Worm (Caenorhabditis elegans) whole organism, L3 larva: ENCODE results near the gene npr-10.

Source experiments
- R02D3.7 ChIP-seq: fragments of 150-350 bp; optimal IDR thresholded peaks from 2 replicates; lab custom pipeline; 2014; ENCODE audit warnings: missing biosample characterization, missing genetic modification characterization
- ama-1 ChIP-seq: fragments of 150-350 bp; optimal IDR thresholded peaks from 2 replicates; lab custom pipeline; 2018
- ceh-16 ChIP-seq: sonication (generic microtip); optimal IDR thresholded peaks from 2 replicates; lab custom pipeline; 2017; ENCODE audit warnings: missing biosample characterization, missing genetic modification characterization
- ceh-82 ChIP-seq: fragments of 150-350 bp; optimal IDR thresholded peaks from 2 replicates; lab custom pipeline; 2014; ENCODE audit warnings: missing biosample characterization, missing genetic modification characterization
- daf-12 ChIP-seq: fragments of 150-350 bp; optimal IDR thresholded peaks from 2 replicates; lab custom pipeline; 2014; ENCODE audit warnings: missing biosample characterization, missing genetic modification reagents, missing genetic modification characterization
- egl-27 ChIP-seq: sonication (generic microtip); optimal IDR thresholded peaks from 4 replicates; lab custom pipeline; 2017; ENCODE audit warnings: missing biosample characterization, missing genetic modification reagents, missing genetic modification characterization
- egl-5 ChIP-seq: fragments of 150-350 bp; optimal IDR thresholded peaks from 2 replicates; lab custom pipeline; 2017; ENCODE audit warnings: missing biosample characterization, missing genetic modification reagents, missing genetic modification characterization, inconsistent platforms
- elt-1 ChIP-seq: fragments of 150-350 bp; optimal IDR thresholded peaks from 2 replicates; lab custom pipeline; 2014; ENCODE audit warnings: missing biosample characterization, missing genetic modification characterization
- elt-2 ChIP-seq: sonication (generic microtip); optimal IDR thresholded peaks from 2 replicates; lab custom pipeline; 2016; ENCODE audit warnings: missing genetic modification reagents, mild to moderate bottlenecking, missing genetic modification characterization, missing compliant biosample characterization
- eor-1 ChIP-seq, 2 experiments: fragments of 150-350 bp; optimal IDR thresholded peaks; 2 replicates each; lab custom pipeline; 2014 to 2018; ENCODE audit warnings: missing biosample characterization in 2 of 2, missing genetic modification characterization in 2 of 2
- fkh-10 ChIP-seq: sonication (generic microtip); optimal IDR thresholded peaks from 2 replicates; lab custom pipeline; 2017; ENCODE audit warnings: missing biosample characterization, missing genetic modification reagents, missing genetic modification characterization
- fkh-2 ChIP-seq: fragments of 150-350 bp; optimal IDR thresholded peaks from 2 replicates; lab custom pipeline; 2014; ENCODE audit warnings: missing biosample characterization, missing genetic modification reagents, missing genetic modification characterization
- fos-1 ChIP-seq: fragments of 150-350 bp; optimal IDR thresholded peaks from 2 replicates; lab custom pipeline; 2014; ENCODE audit warnings: missing biosample characterization, missing genetic modification characterization
- hmg-11 ChIP-seq: sonication (generic microtip); optimal IDR thresholded peaks from 2 replicates; lab custom pipeline; 2016; ENCODE audit warnings: missing genetic modification characterization, missing compliant biosample characterization
- lin-15B ChIP-seq: fragments of 150-350 bp; optimal IDR thresholded peaks from 2 replicates; lab custom pipeline; 2014; ENCODE audit warnings: missing biosample characterization, missing genetic modification characterization
- lin-39 ChIP-seq: fragments of 150-350 bp; optimal IDR thresholded peaks from 2 replicates; lab custom pipeline; 2018; ENCODE audit warnings: missing biosample characterization, missing genetic modification reagents, missing genetic modification characterization
- mdl-1 ChIP-seq: fragments of 150-350 bp; optimal IDR thresholded peaks from 2 replicates; lab custom pipeline; 2014; ENCODE audit warnings: missing biosample characterization, missing genetic modification characterization
- nfya-1 ChIP-seq: sonication (generic microtip); optimal IDR thresholded peaks from 2 replicates; lab custom pipeline; 2017; ENCODE audit warnings: missing genetic modification characterization, mild to moderate bottlenecking, missing compliant biosample characterization, antibody characterized with exemption, moderate library complexity; ENCODE audit not compliant: insufficient read depth
- nhr-11 ChIP-seq: fragments of 150-350 bp; optimal IDR thresholded peaks from 2 replicates; lab custom pipeline; 2014; ENCODE audit warnings: missing biosample characterization, missing genetic modification characterization
- nhr-23 ChIP-seq: fragments of 150-350 bp; optimal IDR thresholded peaks from 2 replicates; lab custom pipeline; 2014; ENCODE audit warnings: missing biosample characterization, missing genetic modification reagents, missing genetic modification characterization
- nhr-28 ChIP-seq: fragments of 150-350 bp; optimal IDR thresholded peaks from 2 replicates; lab custom pipeline; 2014; ENCODE audit warnings: missing biosample characterization, missing genetic modification characterization
- nhr-43 ChIP-seq: sonication (generic microtip); optimal IDR thresholded peaks from 2 replicates; lab custom pipeline; 2016; ENCODE audit warnings: mild to moderate bottlenecking, missing genetic modification characterization, missing compliant biosample characterization; ENCODE audit not compliant: poor library complexity, severe bottlenecking
- nhr-67 ChIP-seq: fragments of 150-350 bp; optimal IDR thresholded peaks from 2 replicates; lab custom pipeline; 2014; ENCODE audit warnings: missing biosample characterization, missing genetic modification characterization
- pha-4 ChIP-seq: fragments of 150-350 bp; optimal IDR thresholded peaks from 2 replicates; lab custom pipeline; 2014; ENCODE audit warnings: missing biosample characterization, missing genetic modification reagents, missing genetic modification characterization
- pqm-1 ChIP-seq: fragments of 150-350 bp; optimal IDR thresholded peaks from 2 replicates; lab custom pipeline; 2017; ENCODE audit warnings: missing biosample characterization, missing genetic modification characterization, inconsistent platforms
- sea-2 ChIP-seq: fragments of 150-350 bp; sonication (generic microtip); optimal IDR thresholded peaks from 4 replicates; lab custom pipeline; 2014; ENCODE audit warnings: missing biosample characterization, missing genetic modification reagents, missing genetic modification characterization
- snpc-4 ChIP-seq: fragments of 150-350 bp; optimal IDR thresholded peaks from 2 replicates; lab custom pipeline; 2014; ENCODE audit warnings: missing biosample characterization, missing genetic modification characterization
- tbx-2 ChIP-seq: sonication (generic microtip); optimal IDR thresholded peaks from 2 replicates; lab custom pipeline; 2016; ENCODE audit warnings: mild to moderate bottlenecking, missing genetic modification characterization, missing compliant biosample characterization
- unc-62 ChIP-seq: fragments of 150-350 bp; sonication (generic microtip); optimal IDR thresholded peaks from 4 replicates; lab custom pipeline; 2014; ENCODE audit warnings: missing biosample characterization, missing genetic modification reagents, missing genetic modification characterization
- ztf-11 ChIP-seq: fragments of 150-350 bp; optimal IDR thresholded peaks from 2 replicates; lab custom pipeline; 2014; ENCODE audit warnings: missing biosample characterization, missing genetic modification characterization

The npr-10 gene

DNA sequence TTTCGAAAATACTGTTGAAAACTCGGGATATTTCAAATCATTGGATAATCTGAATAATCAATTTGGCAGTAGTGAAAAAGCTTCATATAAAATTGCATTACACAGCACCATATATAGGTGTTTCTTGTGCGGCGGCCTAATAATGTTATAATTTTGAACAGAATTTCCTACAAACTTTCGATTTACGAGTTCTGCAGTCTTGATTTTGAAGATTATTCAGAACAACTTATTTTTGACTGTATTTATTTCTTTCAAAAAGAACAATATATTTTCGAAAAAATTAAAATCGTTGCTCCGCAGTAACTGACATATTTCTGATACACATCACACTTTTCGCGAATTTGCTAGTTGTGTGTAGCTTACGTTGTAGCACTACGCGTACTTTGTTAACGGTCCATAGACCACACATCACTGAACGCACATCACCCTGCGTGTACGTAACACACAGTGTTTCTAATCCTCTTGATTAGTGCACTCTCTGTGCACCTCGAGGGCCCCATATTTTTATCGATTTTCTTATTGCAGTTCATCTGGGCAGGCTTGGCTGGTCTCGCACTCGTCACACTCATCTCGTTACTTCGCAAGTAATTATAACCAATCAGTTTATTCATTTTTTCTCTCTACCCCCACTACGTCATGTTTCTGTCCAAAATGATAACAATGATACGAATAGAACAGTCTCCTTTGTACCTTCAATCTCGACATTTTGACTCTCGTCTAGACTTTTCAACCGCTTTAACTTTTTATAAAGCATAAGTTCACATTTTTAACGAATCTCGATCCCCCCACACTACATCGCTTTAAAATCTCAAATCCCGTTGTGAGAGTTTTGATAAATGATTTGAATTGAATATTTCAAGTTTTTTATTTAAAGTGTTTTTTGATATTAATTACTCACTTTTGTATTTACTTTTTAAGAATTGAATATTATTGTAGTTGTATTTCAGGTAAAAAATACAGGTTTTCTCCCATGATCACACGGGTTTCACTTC, 41.7 kb downstream of the npr-10 start, which contains the start of the genes F11C1.1 and vwa-8:
Gene F11C1.1, minus strand, starts transcription at position 51 of the 992 bp plus-strand sequence.
Gene vwa-8, plus strand, starts transcription at position 942 of the 992 bp plus-strand sequence.
- TF ChIP-seq elt-2 (tag; lab: Kevin White, UChicago), result peak; percentile 65
- no peak for TF ChIP-seq pqm-1 (tag; lab: Kevin White, UChicago)
- no peak for TF ChIP-seq snpc-4
- TF ChIP-seq nhr-43 (tag; lab: Kevin White, UChicago), result peak; percentile 20
- no peak for TF ChIP-seq R02D3.7
- no peak for TF ChIP-seq hmg-11 (tag; lab: Kevin White, UChicago)
- TF ChIP-seq egl-27 (tag; lab: Kevin White, UChicago), result no peak
- TF ChIP-seq nfya-1 (tag; lab: Kevin White, UChicago), result no peak
- no peak for TF ChIP-seq ama-1 (lab: Kevin White, UChicago)
- no peak for TF ChIP-seq eor-1 (tag; optimal IDR thresholded peaks at IDR 0.05; lab: Kevin White, UChicago)
- no peak for TF ChIP-seq ztf-11
- no peak for TF ChIP-seq fkh-10 (GFP tag; lab: Kevin White, UChicago)
- no peak for TF ChIP-seq nhr-28 (tag; lab: Kevin White, UChicago)
- no peak for TF ChIP-seq daf-12 (tag; lab: Kevin White, UChicago)
- TF ChIP-seq sea-2 (GFP tag; lab: Kevin White, UChicago), result no peak
- TF ChIP-seq ceh-16, result no peak

- TF ChIP-seq fkh-2, result no peak
- TF ChIP-seq nfya-1 (tag; lab: Kevin White, UChicago), result peak; percentile 46
- peak; percentile 15 for TF ChIP-seq lin-39 (tag; lab: Kevin White, UChicago)
- TF ChIP-seq egl-27 (tag; lab: Kevin White, UChicago), result no peak
- TF ChIP-seq egl-5, result peak; percentile 26
- TF ChIP-seq unc-62, result no peak
- TF ChIP-seq nhr-28 (tag; lab: Kevin White, UChicago), result no peak
- TF ChIP-seq nhr-23 (tag; lab: Kevin White, UChicago), result no peak
- TF ChIP-seq pqm-1 (tag; lab: Kevin White, UChicago), result peak; percentile 9
- no peak for TF ChIP-seq sea-2 (GFP tag; lab: Kevin White, UChicago)
- TF ChIP-seq pha-4 (tag; lab: Kevin White, UChicago), result peak; percentile 50
- TF ChIP-seq elt-2 (tag; lab: Kevin White, UChicago), result no peak
Observed at ce11 chrX:12989205-12989604, 43.3 kb downstream of the npr-10 start, which contains the start of gene F11C1.7. TSS of gene F11C1.7 (plus strand) at chrX:12989344.

- no peak for TF ChIP-seq nhr-67 (tag; lab: Kevin White, UChicago)
- TF ChIP-seq fkh-2, result no peak
- TF ChIP-seq lin-15B, result no peak
- no peak for TF ChIP-seq nhr-11 (tag; lab: Kevin White, UChicago)
- no peak for TF ChIP-seq fos-1 (tag; lab: Kevin White, UChicago)
- TF ChIP-seq egl-27 (tag; lab: Kevin White, UChicago), result no peak
- TF ChIP-seq nfya-1 (tag; lab: Kevin White, UChicago), result no peak
- no peak for TF ChIP-seq ztf-11
- TF ChIP-seq hmg-11 (tag; lab: Kevin White, UChicago), result no peak
- TF ChIP-seq tbx-2 (tag; lab: Kevin White, UChicago), result no peak
- no peak for TF ChIP-seq ceh-82 (tag; lab: Kevin White, UChicago)
- TF ChIP-seq mdl-1, result no peak
Observed at ce11 chrX:12987119-12987518, 45.4 kb downstream of the npr-10 start, which contains the start of gene mff-1. TSS of gene mff-1 (minus strand) at chrX:12987219.

- no peak for TF ChIP-seq elt-1
- peak; percentile 77 for TF ChIP-seq elt-2 (tag; lab: Kevin White, UChicago)
Observed at ce11 chrX:12982725-12983124, 49.8 kb downstream of the npr-10 start.

DNA sequence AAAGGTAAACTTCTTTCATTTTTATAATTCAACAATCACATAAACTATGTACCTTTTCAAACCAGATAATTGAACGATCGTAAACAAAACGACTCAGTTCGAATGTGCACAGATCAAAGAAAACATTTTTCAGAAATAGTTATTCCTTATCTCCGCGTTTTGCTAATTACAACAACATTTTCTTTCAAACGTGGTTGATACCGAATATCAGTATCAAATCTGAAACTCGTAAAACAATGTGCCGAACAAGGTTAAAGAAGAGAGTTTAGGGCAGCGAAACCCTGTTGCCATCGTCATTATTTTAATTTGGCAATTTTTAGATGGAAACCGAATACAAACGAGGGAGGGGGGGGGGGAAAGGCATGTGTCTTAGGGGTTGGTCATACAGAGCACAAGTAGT, 51.1 kb downstream of the npr-10 start, which contains the start of gene scav-4:
Gene scav-4, plus strand, starts transcription at position 383 of the 400 bp plus-strand sequence.
- TF ChIP-seq hmg-11 (tag; lab: Kevin White, UChicago) (no peak), pqm-1 (tag; lab: Kevin White, UChicago) (peak; percentile 31), R02D3.7 (no peak), fkh-2 (no peak), pha-4 (tag; lab: Kevin White, UChicago) (peak; percentile 3), elt-2 (tag; lab: Kevin White, UChicago) (peak; percentile 86)
